Worm (Caenorhabditis elegans) whole organism, L2 larva: Measurements from ENCODE around the gene set-31.

Experiments used
- alr-1 ChIP-seq: fragments of 150-350 bp; optimal IDR thresholded peaks from 2 replicates; lab custom pipeline; 2014; ENCODE audit warnings: missing biosample characterization, missing genetic modification characterization
- ama-1 ChIP-seq: fragments of 150-350 bp; optimal IDR thresholded peaks from 2 replicates; lab custom pipeline; 2018; ENCODE audit warnings: inconsistent platforms
- lin-39 ChIP-seq: fragments of 150-350 bp; optimal IDR thresholded peaks from 2 replicates; lab custom pipeline; 2014; ENCODE audit warnings: missing biosample characterization, missing genetic modification reagents, missing genetic modification characterization
- mbf-1 ChIP-seq: sonication (generic microtip); optimal IDR thresholded peaks from 2 replicates; lab custom pipeline; 2017; ENCODE audit warnings: missing biosample characterization, missing genetic modification characterization
- mdl-1 ChIP-seq, 2 experiments: fragments of 150-350 bp in 1 of 2; sonication (generic microtip) in 1 of 2; optimal IDR thresholded peaks; 2 replicates each; lab custom pipeline; 2017; ENCODE audit warnings: missing biosample characterization in 2 of 2, missing genetic modification characterization in 2 of 2
- nhr-10 ChIP-seq: sonication (generic microtip); optimal IDR thresholded peaks from 2 replicates; lab custom pipeline; 2017; ENCODE audit warnings: missing biosample characterization, missing genetic modification characterization
- nhr-237 ChIP-seq: fragments of 150-350 bp; optimal IDR thresholded peaks from 2 replicates; lab custom pipeline; 2014; ENCODE audit warnings: missing biosample characterization, missing genetic modification characterization
- nhr-77 ChIP-seq: fragments of 150-350 bp; optimal IDR thresholded peaks from 2 replicates; lab custom pipeline; 2014; ENCODE audit warnings: missing biosample characterization, missing genetic modification characterization
- unc-39 ChIP-seq: fragments of 150-350 bp; optimal IDR thresholded peaks from 2 replicates; lab custom pipeline; 2014; ENCODE audit warnings: missing biosample characterization, missing genetic modification characterization

DNA sequence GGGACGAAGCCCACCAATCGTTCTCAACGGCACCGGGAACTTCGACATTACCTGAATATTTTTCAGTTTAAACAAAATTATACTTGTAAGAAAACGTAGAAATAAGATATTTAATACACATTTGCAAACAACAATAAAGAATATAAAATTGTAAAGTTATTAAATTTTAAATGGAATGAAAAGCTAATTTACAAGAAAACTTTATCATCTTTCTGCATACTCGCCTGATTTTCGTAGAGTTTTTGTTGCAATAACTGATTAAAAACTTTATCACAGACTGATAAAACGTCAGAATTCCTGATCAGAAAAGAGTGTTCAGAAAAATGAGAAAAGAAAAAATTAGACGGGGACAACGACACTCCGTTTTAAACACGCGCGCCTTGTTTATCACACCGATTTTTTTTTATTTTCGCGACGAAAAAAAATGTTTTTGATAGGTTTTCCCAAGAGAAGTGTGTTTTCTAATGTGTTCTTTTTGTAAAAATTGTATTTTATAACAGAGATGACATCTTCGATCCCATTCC lies 29.6 kb downstream of the set-31 start, which contains the start of the genes dlat-1 and fntb-1:
- no peak for TF ChIP-seq unc-39 (tag; lab: Kevin White, UChicago)
- no peak for TF ChIP-seq nhr-237 (tag; lab: Kevin White, UChicago)
- TF ChIP-seq nhr-10 (tag; lab: Kevin White, UChicago), result no peak
- no peak for TF ChIP-seq mbf-1 (tag; lab: Kevin White, UChicago)
- no peak for TF ChIP-seq alr-1 (tag; lab: Kevin White, UChicago)
- TF ChIP-seq lin-39 (tag; lab: Kevin White, UChicago), result no peak
- TF ChIP-seq nhr-77 (tag; lab: Kevin White, UChicago), result no peak
- TF ChIP-seq ama-1 (lab: Kevin White, UChicago), result no peak
- no peak for TF ChIP-seq mdl-1 (tag; optimal IDR thresholded peaks at IDR 0.05; lab: Kevin White, UChicago)
